Worm (Caenorhabditis elegans) whole organism, midembryonic: ENCODE measurements around the gene math-6.

Experiments used
- T22C8.4 ChIP-seq: fragments of 200-800 bp; sonication (Bioruptor generic); IDR thresholded peaks from 2 replicates; pipeline ENCODE4 v1.3.6; 2022; ENCODE audit warnings: missing genetic modification characterization, missing compliant biosample characterization
- cog-1 ChIP-seq: sonication (generic microtip); optimal IDR thresholded peaks from 2 replicates; lab custom pipeline; 2016; ENCODE audit warnings: missing genetic modification characterization, missing compliant biosample characterization
- flt-1 ChIP-seq: fragments of 200-800 bp; sonication (Bioruptor generic); IDR thresholded peaks from 2 replicates; pipeline ENCODE4 v1.3.6; 2022; ENCODE audit warnings: missing genetic modification characterization, missing compliant biosample characterization
- klf-2 ChIP-seq: fragments of 200-800 bp; sonication (Bioruptor generic); conservative IDR thresholded peaks from 2 replicates; pipeline ENCODE4 v1.3.6; 2022; ENCODE audit warnings: missing genetic modification reagents, missing genetic modification characterization, missing compliant biosample characterization
- med-1 ChIP-seq: sonication (generic microtip); optimal IDR thresholded peaks from 2 replicates; lab custom pipeline; 2017; ENCODE audit warnings: missing genetic modification characterization, mild to moderate bottlenecking, missing compliant biosample characterization, antibody characterized with exemption, missing genetic modification reagents; ENCODE audit not compliant: insufficient read depth
- ref-1 ChIP-seq: fragments of 200-800 bp; sonication (Bioruptor generic); conservative IDR thresholded peaks from 2 replicates; pipeline ENCODE4 v1.3.6; 2022; ENCODE audit warnings: missing genetic modification reagents, missing genetic modification characterization, missing compliant biosample characterization
- tab-1 ChIP-seq: fragments of 200-800 bp; sonication (Bioruptor generic); IDR thresholded peaks from 2 replicates; pipeline ENCODE4 v1.3.6; 2022; ENCODE audit warnings: missing genetic modification characterization, missing compliant biosample characterization
- ztf-23 ChIP-seq: fragments of 200-800 bp; sonication (Bioruptor generic); IDR thresholded peaks from 2 replicates; pipeline ENCODE4 v1.3.6; 2022; ENCODE audit warnings: missing genetic modification reagents, missing genetic modification characterization, missing compliant biosample characterization

DNA sequence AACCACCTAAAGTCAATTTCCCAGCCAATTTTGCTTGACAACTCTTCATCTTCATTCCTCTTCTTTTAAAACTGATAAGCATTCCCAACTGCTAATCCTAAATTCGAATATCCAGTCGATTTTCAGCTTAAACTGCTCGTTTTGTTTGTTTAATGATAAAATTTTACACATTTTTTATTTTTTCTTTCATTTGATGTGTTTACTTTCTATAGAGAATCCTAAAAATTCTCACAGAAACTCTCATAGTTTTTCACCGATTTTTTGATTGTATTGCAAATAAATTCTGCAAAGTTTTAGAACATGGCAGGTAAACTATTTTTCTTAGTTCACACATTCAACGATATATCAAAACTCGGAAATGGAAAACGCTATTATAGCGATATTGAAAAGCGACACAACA lies 11.2 kb upstream of the math-6 start, which contains the start of gene math-25:
- no peak for TF ChIP-seq cog-1 (tag; lab: Kevin White, UChicago)
- no peak for TF ChIP-seq ref-1 (GFP tag; lab: Robert Waterston, UW)
- no peak for TF ChIP-seq flt-1
- TF ChIP-seq ztf-23 (GFP tag; lab: Robert Waterston, UW): no peak
- no peak for TF ChIP-seq klf-2 (GFP tag; lab: Robert Waterston, UW)
- TF ChIP-seq tab-1 (GFP tag; lab: Robert Waterston, UW): no peak
- no peak for TF ChIP-seq T22C8.4 (GFP tag; lab: Robert Waterston, UW)
- no peak for TF ChIP-seq med-1 (GFP tag; lab: Kevin White, UChicago)
